Fruit fly (Drosophila melanogaster) whole organism, adult: ENCODE data around the gene CG42870.

Source experiments
- Mnt ChIP-seq: fragments of 200-800 bp; sonication (Bioruptor generic); optimal IDR thresholded peaks from 2 replicates; lab custom pipeline; 2016; ENCODE audit warnings: missing biosample characterization, mild to moderate bottlenecking, missing genetic modification characterization
- cic ChIP-seq: fragments of 200-800 bp; sonication (Bioruptor generic); optimal IDR thresholded peaks from 2 replicates; lab custom pipeline; 2017; ENCODE audit warnings: missing biosample characterization, mild to moderate bottlenecking, missing genetic modification characterization, moderate library complexity
- ovo ChIP-seq: fragments of 200-800 bp; sonication (Bioruptor generic); optimal IDR thresholded peaks from 2 replicates; lab custom pipeline; 2016; ENCODE audit warnings: missing biosample characterization, missing genetic modification characterization
- toe ChIP-seq: fragments of 200-800 bp; sonication (Bioruptor generic); optimal IDR thresholded peaks from 2 replicates; lab custom pipeline; 2016; ENCODE audit warnings: missing biosample characterization, missing genetic modification characterization

- TF ChIP-seq toe (GFP tag; lab: Kevin White, UChicago), result no peak
- no peak for TF ChIP-seq cic (GFP tag; lab: Kevin White, UChicago)
- no peak for TF ChIP-seq ovo (GFP tag; lab: Kevin White, UChicago)
- no peak for TF ChIP-seq Mnt (GFP tag; lab: Kevin White, UChicago)
These were observed 48.6 kb downstream of the CG42870 start for dm6 chr3R:21688596-21688995.
